Worm (Caenorhabditis elegans) whole organism, young adult: ENCODE results near the gene trpp-11.

Source experiments
- B0019.2 ChIP-seq: fragments of 200-800 bp; sonication (Bioruptor generic); conservative IDR thresholded peaks from 2 replicates; pipeline ENCODE4 v1.3.6; 2022; ENCODE audit warnings: missing genetic modification reagents, missing genetic modification characterization, missing compliant biosample characterization
- B0336.3 ChIP-seq: fragments of 200-800 bp; sonication (Bioruptor generic); IDR thresholded peaks from 2 replicates; pipeline ENCODE4 v1.3.6; 2022; ENCODE audit warnings: missing genetic modification characterization, missing compliant biosample characterization
- F10E7.11 ChIP-seq: sonication (generic microtip); optimal IDR thresholded peaks from 2 replicates; lab custom pipeline; 2017; ENCODE audit warnings: mild to moderate bottlenecking, missing genetic modification characterization, moderate library complexity, missing compliant biosample characterization
- F22D6.2 ChIP-seq: sonication (generic microtip); optimal IDR thresholded peaks from 2 replicates; lab custom pipeline; 2016; ENCODE audit warnings: mild to moderate bottlenecking, missing genetic modification characterization, missing compliant biosample characterization
- F33H1.4 ChIP-seq: fragments of 200-800 bp; sonication (Bioruptor generic); IDR thresholded peaks from 2 replicates; pipeline ENCODE4 v1.3.6; 2022; ENCODE audit warnings: missing genetic modification reagents, missing genetic modification characterization, missing compliant biosample characterization
- F49E8.2 ChIP-seq: sonication (generic microtip); optimal IDR thresholded peaks from 3 replicates; lab custom pipeline; 2017; ENCODE audit warnings: missing genetic modification characterization, mild to moderate bottlenecking, missing compliant biosample characterization, antibody characterized with exemption, moderate library complexity; ENCODE audit not compliant: insufficient read depth
- K12H6.12 ChIP-seq: fragments of 200-800 bp; sonication (Bioruptor generic); optimal IDR thresholded peaks from 2 replicates; lab custom pipeline; 2018; ENCODE audit warnings: mild to moderate bottlenecking, missing genetic modification characterization, missing compliant biosample characterization
- T26A5.8 ChIP-seq: sonication (generic microtip); optimal IDR thresholded peaks from 2 replicates; lab custom pipeline; 2016; ENCODE audit warnings: missing genetic modification characterization, missing compliant biosample characterization
- athp-1 ChIP-seq: sonication (generic microtip); optimal IDR thresholded peaks from 2 replicates; lab custom pipeline; 2017; ENCODE audit warnings: mild to moderate bottlenecking, missing genetic modification characterization, missing compliant biosample characterization
- attf-3 ChIP-seq: fragments of 200-800 bp; sonication (Bioruptor generic); conservative IDR thresholded peaks from 2 replicates; pipeline ENCODE4 v1.3.6; 2022; ENCODE audit warnings: missing genetic modification reagents, missing genetic modification characterization, missing compliant biosample characterization
- attf-5 ChIP-seq: fragments of 200-800 bp; sonication (Bioruptor generic); optimal IDR thresholded peaks from 2 replicates; lab custom pipeline; 2018; ENCODE audit warnings: mild to moderate bottlenecking, missing genetic modification characterization, missing compliant biosample characterization
- ccch-3 ChIP-seq: fragments of 200-800 bp; sonication (Bioruptor generic); optimal IDR thresholded peaks from 2 replicates; lab custom pipeline; 2018; ENCODE audit warnings: mild to moderate bottlenecking, missing genetic modification characterization, missing compliant biosample characterization
- ceh-27 ChIP-seq: fragments of 200-800 bp; sonication (Bioruptor generic); optimal IDR thresholded peaks from 2 replicates; lab custom pipeline; 2018; ENCODE audit warnings: mild to moderate bottlenecking, missing genetic modification characterization, moderate library complexity, missing compliant biosample characterization
- ceh-79 ChIP-seq: sonication (generic microtip); optimal IDR thresholded peaks from 2 replicates; lab custom pipeline; 2017; ENCODE audit warnings: mild to moderate bottlenecking, missing genetic modification characterization, missing compliant biosample characterization
- ceh-91 ChIP-seq: fragments of 200-800 bp; sonication (Bioruptor generic); IDR thresholded peaks from 2 replicates; pipeline ENCODE4 v1.3.6; 2022; ENCODE audit warnings: missing genetic modification reagents, missing genetic modification characterization, missing compliant biosample characterization
- egl-18 ChIP-seq: fragments of 200-800 bp; sonication (Bioruptor generic); IDR thresholded peaks from 2 replicates; pipeline ENCODE4 v1.3.6; 2022; ENCODE audit warnings: missing genetic modification reagents, missing genetic modification characterization, missing compliant biosample characterization
- egl-44 ChIP-seq: fragments of 200-800 bp; sonication (Bioruptor generic); IDR thresholded peaks from 2 replicates; pipeline ENCODE4 v1.3.6; 2022; ENCODE audit warnings: missing genetic modification reagents, missing genetic modification characterization, missing compliant biosample characterization
- egrh-3 ChIP-seq: fragments of 200-800 bp; sonication (Bioruptor generic); IDR thresholded peaks from 2 replicates; pipeline ENCODE4 v1.3.6; 2022; ENCODE audit warnings: missing genetic modification reagents, missing genetic modification characterization, missing compliant biosample characterization
- him-1 ChIP-seq: sonication (generic microtip); optimal IDR thresholded peaks from 2 replicates; lab custom pipeline; 2016; ENCODE audit warnings: missing genotype, missing genetic modification reagents, missing genetic modification characterization, missing compliant biosample characterization
- hlh-12 ChIP-seq: sonication (generic microtip); optimal IDR thresholded peaks from 2 replicates; lab custom pipeline; 2016; ENCODE audit warnings: missing genetic modification characterization, missing compliant biosample characterization
- hrde-1 ChIP-seq: sonication (generic microtip); optimal IDR thresholded peaks from 2 replicates; lab custom pipeline; 2016; ENCODE audit warnings: missing genetic modification characterization, mild to moderate bottlenecking, missing compliant biosample characterization, moderate library complexity, missing genotype, missing genetic modification reagents, borderline replicate concordance
- lag-1 ChIP-seq: fragments of 200-800 bp; sonication (Bioruptor generic); IDR thresholded peaks from 2 replicates; pipeline ENCODE4 v1.3.6; 2022; ENCODE audit warnings: missing genetic modification reagents, missing genetic modification characterization, missing compliant biosample characterization
- lin-40 ChIP-seq: sonication (generic microtip); optimal IDR thresholded peaks from 2 replicates; lab custom pipeline; 2016; ENCODE audit warnings: missing genetic modification characterization, mild to moderate bottlenecking, missing compliant biosample characterization, missing genotype, missing genetic modification reagents
- lir-1 ChIP-seq: fragments of 200-800 bp; sonication (Bioruptor generic); conservative IDR thresholded peaks from 2 replicates; pipeline ENCODE4 v1.3.6; 2022; ENCODE audit warnings: missing genetic modification reagents, missing genetic modification characterization, missing compliant biosample characterization
- madf-3 ChIP-seq: fragments of 200-800 bp; sonication (Bioruptor generic); IDR thresholded peaks from 2 replicates; pipeline ENCODE4 v1.3.6; 2022; ENCODE audit warnings: missing genetic modification reagents, missing genetic modification characterization, missing compliant biosample characterization
- madf-8 ChIP-seq: fragments of 200-800 bp; sonication (Bioruptor generic); conservative IDR thresholded peaks from 2 replicates; pipeline ENCODE4 v1.3.6; 2022; ENCODE audit warnings: missing genetic modification reagents, missing genetic modification characterization, missing compliant biosample characterization
- mcd-1 ChIP-seq: fragments of 200-800 bp; sonication (Bioruptor generic); IDR thresholded peaks from 2 replicates; pipeline ENCODE4 v1.3.6; 2022; ENCODE audit warnings: missing genetic modification reagents, missing genetic modification characterization, missing compliant biosample characterization
- nhr-27 ChIP-seq: fragments of 200-800 bp; sonication (Bioruptor generic); optimal IDR thresholded peaks from 2 replicates; lab custom pipeline; 2018; ENCODE audit warnings: mild to moderate bottlenecking, missing genetic modification characterization, moderate library complexity, missing compliant biosample characterization
- nhr-90 ChIP-seq: sonication (generic microtip); optimal IDR thresholded peaks from 2 replicates; lab custom pipeline; 2016; ENCODE audit warnings: missing genotype, mild to moderate bottlenecking, missing genetic modification characterization, missing compliant biosample characterization
- pbrm-1 ChIP-seq: fragments of 200-800 bp; sonication (Bioruptor generic); IDR thresholded peaks from 2 replicates; pipeline ENCODE4 v1.3.6; 2022; ENCODE audit warnings: missing genetic modification reagents, missing genetic modification characterization, missing compliant biosample characterization
- snpc-1.1 ChIP-seq: sonication (generic microtip); optimal IDR thresholded peaks from 2 replicates; lab custom pipeline; 2017; ENCODE audit warnings: missing genetic modification characterization, mild to moderate bottlenecking, missing compliant biosample characterization, antibody characterized with exemption, moderate library complexity, missing genotype, missing genetic modification reagents; ENCODE audit not compliant: insufficient read depth
- snpc-4 ChIP-seq, 5 experiments: fragments of 150-350 bp in 1 of 5; sonication (generic microtip) in 4 of 5; optimal IDR thresholded peaks; 2 replicates each; lab custom pipeline; 2014 to 2018; ENCODE audit warnings: missing genetic modification characterization in 5 of 5, missing biosample characterization in 3 of 5, antibody characterized with exemption in 2 of 5, mild to moderate bottlenecking in 2 of 5, missing compliant biosample characterization in 2 of 5, missing genotype in 2 of 5, moderate library complexity in 2 of 5, missing genetic modification reagents in 1 of 5
- sptf-2 ChIP-seq: fragments of 200-800 bp; sonication (Bioruptor generic); optimal IDR thresholded peaks from 2 replicates; lab custom pipeline; 2018; ENCODE audit warnings: mild to moderate bottlenecking, missing genetic modification characterization, missing compliant biosample characterization
- zfh-2 ChIP-seq: fragments of 200-800 bp; sonication (Bioruptor generic); conservative IDR thresholded peaks from 2 replicates; pipeline ENCODE4 v1.3.6; 2022; ENCODE audit warnings: missing genetic modification reagents, missing genetic modification characterization, missing compliant biosample characterization
- ztf-22 ChIP-seq: fragments of 200-800 bp; sonication (Bioruptor generic); optimal IDR thresholded peaks from 2 replicates; lab custom pipeline; 2018; ENCODE audit warnings: mild to moderate bottlenecking, missing genetic modification characterization, moderate library complexity, missing compliant biosample characterization
- ztf-25 ChIP-seq: fragments of 200-800 bp; sonication (Bioruptor generic); IDR thresholded peaks from 2 replicates; pipeline ENCODE4 v1.3.6; 2022; ENCODE audit warnings: missing genetic modification reagents, missing genetic modification characterization, missing compliant biosample characterization
- ztf-26 ChIP-seq: sonication (generic microtip); optimal IDR thresholded peaks from 2 replicates; lab custom pipeline; 2017; ENCODE audit warnings: missing genetic modification characterization, missing compliant biosample characterization
- ztf-6 ChIP-seq: fragments of 200-800 bp; sonication (Bioruptor generic); IDR thresholded peaks from 2 replicates; pipeline ENCODE4 v1.3.6; 2022; ENCODE audit warnings: missing genetic modification reagents, missing genetic modification characterization, missing compliant biosample characterization

The trpp-11 gene

DNA sequence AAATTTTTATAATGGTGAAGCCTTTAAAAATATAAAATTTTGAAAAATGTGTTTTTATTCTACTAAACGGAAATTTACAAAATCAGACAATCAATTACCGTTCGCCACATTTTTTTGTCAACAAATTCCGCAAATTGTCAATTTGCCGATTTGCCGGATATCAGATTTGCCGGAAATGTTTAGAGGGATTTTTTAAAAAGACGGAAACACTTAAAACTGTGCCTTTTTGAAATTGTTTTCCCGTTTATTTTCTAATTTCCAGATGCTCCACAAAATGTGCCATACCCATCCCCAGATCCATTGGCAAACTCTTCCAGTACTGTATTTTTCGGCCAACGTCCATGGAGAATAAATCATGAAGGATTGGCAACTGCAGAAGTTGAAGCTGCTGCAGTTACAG is 2.6 kb downstream of the trpp-11 start:
- no peak for TF ChIP-seq lag-1 (GFP tag; lab: Robert Waterston, UW)
- no peak for TF ChIP-seq B0336.3 (GFP tag; lab: Robert Waterston, UW)
- no peak for TF ChIP-seq F49E8.2
- TF ChIP-seq madf-3 (GFP tag; lab: Robert Waterston, UW) = no peak
- TF ChIP-seq T26A5.8 = no peak
- no peak for TF ChIP-seq F10E7.11
- no peak for TF ChIP-seq madf-8 (GFP tag; lab: Robert Waterston, UW)
- no peak for TF ChIP-seq attf-5 (GFP tag; lab: Kevin White, UChicago)
- no peak for TF ChIP-seq lin-40 (tag; lab: Kevin White, UChicago)
- TF ChIP-seq, all 124 proteins: peak for 0

DNA sequence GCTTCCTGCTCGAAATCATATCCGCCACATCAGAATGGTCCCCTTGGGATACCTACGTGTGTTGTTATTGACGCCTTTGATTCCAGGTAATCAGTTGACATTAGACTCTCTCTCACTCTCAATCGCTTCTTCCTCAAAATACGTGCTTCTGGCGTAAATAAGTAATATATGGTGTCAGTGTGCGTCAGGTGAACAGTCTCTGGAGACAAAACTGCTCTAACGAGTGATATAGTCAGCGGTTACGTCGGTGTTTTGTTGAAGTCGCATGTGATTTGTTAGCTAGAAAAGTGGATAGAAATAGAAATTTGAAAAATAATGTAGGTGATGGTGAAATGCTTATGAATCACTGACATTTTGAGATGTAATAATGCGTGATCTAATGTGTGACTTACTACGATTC is 7.1 kb downstream of the trpp-11 start:
- TF ChIP-seq hlh-12 = no peak
- no peak for TF ChIP-seq egl-44 (GFP tag; lab: Robert Waterston, UW)
- no peak for TF ChIP-seq lir-1
- no peak for TF ChIP-seq B0019.2 (GFP tag; lab: Robert Waterston, UW)
- TF ChIP-seq ztf-25 (GFP tag; lab: Robert Waterston, UW) = no peak
- no peak for TF ChIP-seq ceh-27 (GFP tag; lab: Kevin White, UChicago)
- TF ChIP-seq lag-1 (GFP tag; lab: Robert Waterston, UW) = no peak
- no peak for TF ChIP-seq ztf-26 (tag; lab: Kevin White, UChicago)
- TF ChIP-seq ztf-22 = no peak
- TF ChIP-seq ceh-91 (GFP tag; lab: Robert Waterston, UW) = no peak
- TF ChIP-seq F22D6.2 (tag; lab: Kevin White, UChicago) = no peak
- no peak for TF ChIP-seq F33H1.4
- TF ChIP-seq nhr-27 (tag; lab: Kevin White, UChicago) = no peak
- TF ChIP-seq ccch-3 (GFP tag; lab: Kevin White, UChicago) = no peak

DNA sequence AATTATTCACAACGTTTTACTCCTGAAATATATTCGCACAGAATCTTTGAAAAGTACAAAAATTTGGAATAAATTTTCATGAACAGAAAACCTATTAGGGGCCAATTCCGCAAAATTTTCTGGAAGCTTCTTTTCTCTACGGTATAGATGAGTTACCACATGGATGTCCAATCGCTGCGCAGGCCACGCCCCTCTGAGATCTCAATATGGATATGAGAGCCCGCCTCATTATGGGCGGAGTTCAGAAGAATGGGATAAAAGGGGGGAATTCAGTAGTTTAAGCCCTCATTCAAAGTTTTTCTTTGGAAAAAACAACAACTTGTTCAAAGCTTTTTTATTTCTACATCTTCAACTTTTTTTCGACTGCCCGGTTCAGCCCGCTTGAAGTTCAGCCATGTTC is 16.6 kb downstream of the trpp-11 start, which contains the start of gene daf-7:
daf-7 (plus strand) TSS at position 301 of the 400 bp plus-strand sequence.
- TF ChIP-seq ztf-6 (GFP tag; lab: Robert Waterston, UW) (no peak), athp-1 (tag; lab: Kevin White, UChicago) (no peak), hrde-1 (tag; lab: Kevin White, UChicago) (no peak), attf-3 (no peak), sptf-2 (no peak), ceh-79 (tag; lab: Kevin White, UChicago) (no peak), snpc-1.1 (tag; lab: Kevin White, UChicago) (no peak), egl-18 (no peak), K12H6.12 (tag; lab: Kevin White, UChicago) (no peak), egrh-3 (GFP tag; lab: Robert Waterston, UW) (no peak)

DNA sequence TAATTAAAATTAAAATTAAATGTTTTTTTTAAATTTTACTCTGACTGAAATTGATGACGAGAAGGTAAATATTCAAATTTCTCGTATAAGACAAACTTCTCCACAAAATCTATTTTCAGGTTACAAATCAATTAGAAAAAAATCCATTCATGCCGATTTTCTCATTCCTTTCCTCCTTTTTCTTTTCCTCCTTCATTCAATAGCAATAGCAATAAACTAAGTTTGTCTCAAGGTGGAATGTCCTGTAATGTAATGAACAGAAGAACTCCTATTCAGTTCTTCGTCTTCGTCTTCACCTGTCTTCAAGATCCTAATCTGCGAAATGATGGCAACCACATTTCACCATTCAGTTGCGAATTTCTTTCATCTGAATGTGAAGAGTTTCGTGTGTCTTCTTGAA is 20.9 kb downstream of the trpp-11 start, which contains the start of gene dac-1:
dac-1 (plus strand) TSS at position 301 of the 400 bp plus-strand sequence.
- no peak for TF ChIP-seq T26A5.8
- TF ChIP-seq nhr-90 (tag; lab: Kevin White, UChicago) = no peak

DNA sequence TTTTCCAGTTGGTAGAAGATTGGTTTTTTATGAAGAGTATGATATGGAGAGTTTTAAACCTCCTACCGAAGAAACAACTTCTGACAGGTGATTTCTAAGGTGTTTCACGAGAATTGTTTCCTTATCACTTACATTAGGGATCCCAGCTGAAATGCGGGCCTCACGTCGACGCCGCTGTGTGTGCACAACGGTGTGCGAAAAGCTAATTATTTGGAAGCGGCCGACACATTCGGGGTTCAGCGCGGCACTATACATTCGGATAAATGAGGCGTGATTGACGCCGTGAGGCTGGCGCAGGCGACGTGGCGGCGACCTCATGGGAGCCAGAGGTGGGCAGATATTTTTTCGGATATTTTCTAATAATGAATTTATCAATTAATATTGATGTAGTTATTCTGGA is 24.4 kb downstream of the trpp-11 start:
- TF ChIP-seq him-1 (tag; lab: Kevin White, UChicago) (no peak), snpc-4 (GFP tag; optimal IDR thresholded peaks at IDR 0.05; lab: Kevin White, UChicago) (peak; percentile 44), snpc-4 (tag; optimal IDR thresholded peaks at IDR 0.05; lab: Kevin White, UChicago) (peak in 2 of 4 experiments; percentile 81 to 88), snpc-1.1 (tag; lab: Kevin White, UChicago) (peak; percentile 83), zfh-2 (GFP tag; lab: Robert Waterston, UW) (0 out of 2 replicates have a peak, but pooled peaks have one; percentile 21), mcd-1 (GFP tag; lab: Robert Waterston, UW) (no peak), pbrm-1 (no peak)
